Worm (Caenorhabditis elegans) whole organism, L4 larva: ENCODE results near the gene ceh-20.

Source experiments
- fos-1 ChIP-seq: fragments of 150-350 bp; optimal IDR thresholded peaks from 2 replicates; lab custom pipeline; 2014; ENCODE audit warnings: missing biosample characterization, missing genetic modification characterization
- pha-4 ChIP-seq, 2 experiments: fragments of 150-350 bp in 1 of 2; fragments of 200-800 bp in 1 of 2; sonication (Bioruptor generic) in 1 of 2; IDR thresholded peaks in 1 of 2; optimal IDR thresholded peaks in 1 of 2; 2 replicates each; pipeline versions ENCODE4 v1.3.6 to Lab custom; 2014 to 2022; ENCODE audit warnings: missing genetic modification characterization in 2 of 2, missing genetic modification reagents in 2 of 2, missing biosample characterization in 1 of 2, missing compliant biosample characterization in 1 of 2
- spr-3 ChIP-seq: fragments of 200-800 bp; sonication (Bioruptor generic); optimal IDR thresholded peaks from 2 replicates; lab custom pipeline; 2018; ENCODE audit warnings: mild to moderate bottlenecking, missing genetic modification characterization, missing compliant biosample characterization
- vab-7 ChIP-seq: fragments of 200-800 bp; sonication (Bioruptor generic); IDR thresholded peaks from 2 replicates; pipeline ENCODE4 v1.3.6; 2022; ENCODE audit warnings: missing genetic modification reagents, missing genetic modification characterization, missing compliant biosample characterization

ce11 chrIII:6969781-6970342, 9.8 kb upstream of the ceh-20 start:
- peak; percentile 59; the same call in 1 of the 2 replicates for TF ChIP-seq pha-4 (GFP tag; IDR thresholded peaks at IDR 0.05; lab: Robert Waterston, UW)
- no peak for TF ChIP-seq pha-4 (tag; optimal IDR thresholded peaks at IDR 0.05; lab: Kevin White, UChicago)
- TF ChIP-seq vab-7 = no peak
- no peak for TF ChIP-seq spr-3 (GFP tag; lab: Kevin White, UChicago)
- TF ChIP-seq fos-1 (tag; lab: Kevin White, UChicago) = no peak
